Worm (Caenorhabditis elegans): ENCODE measurements around the gene K08H10.10.

K08H10.10 gene

DNA sequence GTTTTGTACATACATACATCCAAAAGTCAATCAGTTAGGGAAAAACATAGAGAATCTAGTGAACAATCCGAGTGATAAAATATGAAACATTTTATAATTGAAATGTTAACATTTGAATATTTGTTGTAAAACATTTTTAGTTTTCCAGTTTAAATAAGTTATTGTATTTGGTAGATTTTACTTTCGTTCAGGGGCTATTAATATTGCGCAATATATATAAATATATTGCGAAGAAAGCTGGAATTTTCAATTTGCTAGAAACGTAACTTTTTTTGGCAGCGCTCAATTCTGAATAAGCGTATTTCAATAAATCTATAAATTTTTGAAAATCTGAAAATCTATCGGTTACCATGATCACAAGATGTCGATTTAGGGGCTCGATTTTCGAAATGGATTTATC lies 6.6 kb downstream of the K08H10.10 start:
- TF ChIP-seq dao-5 (tag; optimal IDR thresholded peaks at IDR 0.05) (no peak), him-1 (tag; optimal IDR thresholded peaks at IDR 0.05) (no peak), W03F9.2 (tag; optimal IDR thresholded peaks at IDR 0.05) (no peak)

DNA sequence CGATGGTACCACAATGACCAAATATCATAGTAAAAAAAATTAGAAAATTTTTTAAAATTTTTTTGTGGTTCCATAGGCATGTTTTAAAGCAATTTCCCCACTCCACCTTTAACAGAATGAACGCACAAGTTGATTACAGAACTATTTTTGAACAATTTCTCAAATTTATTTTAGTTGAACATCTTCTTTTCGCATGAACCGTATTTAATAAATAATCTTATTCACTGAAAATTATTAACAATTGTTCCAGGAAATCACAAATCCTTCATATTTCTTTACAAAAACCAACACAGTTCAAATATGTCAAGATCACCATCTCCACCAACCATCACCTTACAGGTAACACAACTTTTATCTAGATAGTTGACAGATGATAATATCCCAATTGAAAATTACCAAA lies 10.8 kb downstream of the K08H10.10 start, which contains the start of gene lea-1:
Gene lea-1 (plus strand): TSS at position 301 of the 400 bp plus-strand sequence.
- TF ChIP-seq W03F9.2 (tag; optimal IDR thresholded peaks at IDR 0.05), result no peak

DNA sequence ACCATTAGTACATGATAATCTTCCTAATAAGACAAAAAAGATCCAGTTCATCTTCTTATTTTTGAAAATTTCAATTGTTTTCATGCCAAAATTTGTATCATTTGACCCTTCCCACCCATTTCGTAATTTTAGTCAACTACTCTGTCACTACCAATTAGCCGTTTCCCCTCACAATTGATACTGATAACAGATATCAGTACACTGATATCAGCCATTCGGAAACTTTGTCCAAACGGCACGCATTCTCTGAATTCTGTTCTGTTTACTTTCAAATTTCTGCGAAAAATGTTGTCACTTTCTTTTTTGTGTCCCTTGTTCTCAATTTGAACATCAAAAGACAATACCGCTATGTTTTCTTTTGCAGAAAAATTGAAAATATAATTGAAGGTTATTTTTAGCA lies 11.8 kb downstream of the K08H10.10 start:
- TF ChIP-seq him-1 (tag; optimal IDR thresholded peaks at IDR 0.05), result no peak
- TF ChIP-seq dao-5 (tag; optimal IDR thresholded peaks at IDR 0.05), result no peak
- no peak for TF ChIP-seq W03F9.2 (tag; optimal IDR thresholded peaks at IDR 0.05)

DNA sequence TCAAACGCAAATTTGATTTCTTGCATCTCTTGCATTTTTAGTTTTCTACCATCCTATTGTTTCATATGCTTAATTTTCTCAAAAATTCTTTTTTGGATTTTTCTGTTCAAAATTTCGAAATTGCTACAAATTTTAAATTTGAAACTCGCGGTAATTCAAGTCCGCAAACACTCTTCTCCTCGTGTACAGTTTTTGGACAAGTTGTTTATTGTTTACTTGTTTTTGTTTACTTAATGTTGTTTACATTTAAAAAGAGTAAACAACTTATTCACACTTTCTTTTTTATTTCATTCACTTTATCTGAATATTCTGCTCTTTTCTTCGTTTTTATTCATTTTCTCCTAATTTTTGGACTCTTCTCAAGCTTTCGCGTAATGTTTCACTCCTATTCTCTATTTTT lies 17.4 kb downstream of the K08H10.10 start:
- no peak for TF ChIP-seq dao-5 (tag; optimal IDR thresholded peaks at IDR 0.05)
- TF ChIP-seq him-1 (tag; optimal IDR thresholded peaks at IDR 0.05), result no peak
- peak; percentile 15 for TF ChIP-seq W03F9.2 (tag; optimal IDR thresholded peaks at IDR 0.05)

DNA sequence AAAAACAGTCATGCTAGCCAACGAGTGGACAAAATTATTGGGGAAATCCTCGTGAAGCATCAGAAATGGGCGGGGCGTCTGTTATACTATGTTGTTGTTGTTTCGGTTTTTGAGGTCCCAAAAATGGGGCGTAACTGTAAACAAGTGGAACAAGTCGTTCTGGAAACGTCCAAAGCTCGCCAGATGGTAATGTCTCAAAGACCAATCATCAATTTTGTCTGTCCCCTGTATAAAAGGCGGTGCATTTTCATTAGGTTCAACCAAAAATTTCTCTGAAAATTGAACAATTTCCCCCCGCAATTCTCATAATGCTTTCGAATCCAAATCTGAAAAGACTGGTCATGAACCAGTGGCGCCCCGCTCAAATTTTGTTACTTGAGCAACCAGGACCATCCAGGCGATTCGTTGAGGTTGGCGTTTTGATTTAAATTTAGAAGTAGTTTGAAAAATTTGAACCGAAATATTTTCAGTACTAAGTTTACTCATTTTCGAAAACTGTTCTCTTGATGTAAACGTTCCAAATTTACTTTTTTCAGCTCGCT lies 18.3 kb downstream of the K08H10.10 start:
- TF ChIP-seq dao-5 (tag; optimal IDR thresholded peaks at IDR 0.05), result no peak
- TF ChIP-seq him-1 (tag; optimal IDR thresholded peaks at IDR 0.05), result no peak
- no peak for TF ChIP-seq W03F9.2 (tag; optimal IDR thresholded peaks at IDR 0.05)

DNA sequence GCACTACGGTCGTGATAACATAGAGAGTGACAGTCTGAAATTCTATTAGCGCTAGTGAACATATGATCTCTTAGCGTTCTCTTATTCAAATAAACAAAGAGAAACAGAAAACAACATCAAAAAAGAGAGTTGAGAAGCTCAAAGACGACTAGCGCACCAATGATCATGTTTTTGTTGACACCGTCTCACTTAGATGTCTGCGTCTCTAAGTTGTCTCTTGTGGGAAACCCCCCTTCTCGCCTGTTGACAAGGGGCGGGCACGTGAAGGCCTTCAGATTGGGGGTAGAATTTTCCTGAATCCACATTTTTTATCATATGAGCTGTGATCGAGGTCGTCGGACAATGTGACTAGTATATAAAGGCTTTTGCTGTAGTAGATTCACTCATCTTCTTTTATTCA lies 19.1 kb downstream of the K08H10.10 start:
- TF ChIP-seq him-1 (tag; optimal IDR thresholded peaks at IDR 0.05) (no peak), dao-5 (tag; optimal IDR thresholded peaks at IDR 0.05) (no peak), W03F9.2 (tag; optimal IDR thresholded peaks at IDR 0.05) (no peak)

- TF ChIP-seq W03F9.2 (tag; optimal IDR thresholded peaks at IDR 0.05), result no peak
- no peak for TF ChIP-seq dao-5 (tag; optimal IDR thresholded peaks at IDR 0.05)
- no peak for TF ChIP-seq him-1 (tag; optimal IDR thresholded peaks at IDR 0.05)
Measured at ce11 chrV:10023062-10023536, 22.2 kb downstream of the K08H10.10 start.

DNA sequence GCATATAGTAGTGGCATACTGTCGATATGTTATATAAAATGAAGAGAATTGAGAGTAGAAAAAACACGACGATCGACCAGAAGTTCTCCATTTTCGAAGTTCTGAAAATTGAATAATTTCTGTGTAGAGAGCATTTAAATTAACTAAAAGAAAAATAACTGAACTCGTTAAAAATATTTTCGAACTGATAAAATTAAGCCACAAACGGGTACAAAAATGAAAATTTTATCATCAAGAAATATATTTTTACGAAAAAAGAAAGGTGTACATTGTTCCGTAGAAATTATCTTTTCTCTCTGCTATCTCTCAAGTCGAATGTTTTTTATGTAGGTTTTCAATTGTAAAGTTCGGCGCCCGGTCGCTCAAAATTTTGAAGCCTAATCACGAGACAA lies 30.1 kb downstream of the K08H10.10 start, which contains the start of gene acl-2:
Gene acl-2 (minus strand): TSS at position 101 of the 392 bp plus-strand sequence.
- TF ChIP-seq him-1 (tag; optimal IDR thresholded peaks at IDR 0.05) (no peak), W03F9.2 (tag; optimal IDR thresholded peaks at IDR 0.05) (no peak), dao-5 (tag; optimal IDR thresholded peaks at IDR 0.05) (no peak)

DNA sequence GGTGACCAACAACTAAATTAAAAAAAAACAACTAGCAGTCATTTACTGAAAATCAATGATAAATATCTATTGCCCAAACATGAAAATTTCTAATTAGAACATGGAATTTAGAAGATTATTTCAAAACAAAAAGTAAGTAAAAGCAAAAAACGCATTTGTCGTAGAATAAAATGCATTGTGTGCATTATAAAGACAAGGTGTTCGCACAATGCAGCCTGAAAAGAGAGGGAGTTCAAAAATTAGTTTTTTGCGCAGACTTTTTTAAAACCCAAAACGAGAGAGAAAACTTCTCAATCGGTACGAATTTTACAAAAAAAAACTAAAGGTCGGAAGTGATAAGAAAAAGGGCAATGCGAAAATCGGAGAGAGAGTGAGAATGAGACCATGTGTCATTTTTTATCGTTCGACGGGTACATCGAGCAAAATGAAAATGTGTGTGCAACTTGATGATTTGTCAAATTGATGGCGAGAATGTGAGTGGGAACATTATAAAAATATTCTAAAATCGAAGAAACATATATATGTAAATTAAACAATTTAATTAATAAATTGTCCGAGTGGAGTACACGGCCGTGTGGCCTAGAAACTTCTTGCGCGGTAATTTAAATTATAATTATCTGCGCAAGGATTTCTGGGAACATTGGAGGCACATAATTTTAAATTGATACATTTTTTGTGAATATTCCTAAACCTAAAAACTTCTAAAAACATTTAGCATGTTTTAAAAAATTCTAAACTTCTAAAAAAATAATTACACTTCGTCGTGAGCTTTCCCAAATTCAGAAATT lies 30.7 kb downstream of the K08H10.10 start:
- TF ChIP-seq dao-5 (tag; optimal IDR thresholded peaks at IDR 0.05), result no peak
- TF ChIP-seq him-1 (tag; optimal IDR thresholded peaks at IDR 0.05), result no peak
- TF ChIP-seq W03F9.2 (tag; optimal IDR thresholded peaks at IDR 0.05), result no peak

DNA sequence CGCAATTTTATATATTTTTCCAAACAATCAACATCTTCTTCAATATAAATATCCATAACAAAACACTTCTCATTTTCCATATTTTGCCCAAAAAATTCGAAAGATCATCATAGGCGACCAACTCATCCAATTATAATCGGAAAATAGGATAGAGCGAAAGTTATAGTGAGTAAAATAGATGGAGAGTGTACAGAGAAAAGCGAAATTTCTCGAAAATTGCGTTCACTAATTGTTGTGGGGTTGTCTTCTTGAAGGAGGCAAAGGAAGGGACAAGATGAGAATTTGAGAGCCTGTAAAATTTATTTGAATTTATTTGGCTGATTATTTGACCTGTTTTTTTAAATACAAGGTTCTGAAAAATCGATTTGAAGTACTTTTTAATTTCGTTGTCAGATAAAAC lies 34.7 kb downstream of the K08H10.10 start:
- TF ChIP-seq him-1 (tag; optimal IDR thresholded peaks at IDR 0.05) (no peak), W03F9.2 (tag; optimal IDR thresholded peaks at IDR 0.05) (no peak), dao-5 (tag; optimal IDR thresholded peaks at IDR 0.05) (no peak)

ce11 chrV:10036275-10036674 lies 35.4 kb downstream of the K08H10.10 start, which contains the start of gene T06E8.2:
Gene T06E8.2 (minus strand): TSS chrV:10036413.
- TF ChIP-seq him-1 (tag; optimal IDR thresholded peaks at IDR 0.05), result no peak
- TF ChIP-seq dao-5 (tag; optimal IDR thresholded peaks at IDR 0.05), result no peak
- no peak for TF ChIP-seq W03F9.2 (tag; optimal IDR thresholded peaks at IDR 0.05)

ce11 chrV:10037040-10037439 lies 36.2 kb downstream of the K08H10.10 start, which contains the start of gene F57A8.1:
Gene F57A8.1 (plus strand): TSS chrV:10037340.
- TF ChIP-seq W03F9.2 (tag; optimal IDR thresholded peaks at IDR 0.05) (no peak), dao-5 (tag; optimal IDR thresholded peaks at IDR 0.05) (no peak), him-1 (tag; optimal IDR thresholded peaks at IDR 0.05) (no peak)

ce11 chrV:10039837-10040236 lies 39.0 kb downstream of the K08H10.10 start:
- TF ChIP-seq W03F9.2 (tag; optimal IDR thresholded peaks at IDR 0.05), result peak; percentile 58
- no peak for TF ChIP-seq dao-5 (tag; optimal IDR thresholded peaks at IDR 0.05)
- TF ChIP-seq him-1 (tag; optimal IDR thresholded peaks at IDR 0.05), result no peak

- TF ChIP-seq W03F9.2 (tag; optimal IDR thresholded peaks at IDR 0.05) (no peak), dao-5 (tag; optimal IDR thresholded peaks at IDR 0.05) (no peak), him-1 (tag; optimal IDR thresholded peaks at IDR 0.05) (no peak)
Measured at ce11 chrV:10041484-10041883, 40.6 kb downstream of the K08H10.10 start.

Measured in whole organism, L4/young adult.